Fruit fly (Drosophila melanogaster): ENCODE data around the gene CG5521.

DNA sequence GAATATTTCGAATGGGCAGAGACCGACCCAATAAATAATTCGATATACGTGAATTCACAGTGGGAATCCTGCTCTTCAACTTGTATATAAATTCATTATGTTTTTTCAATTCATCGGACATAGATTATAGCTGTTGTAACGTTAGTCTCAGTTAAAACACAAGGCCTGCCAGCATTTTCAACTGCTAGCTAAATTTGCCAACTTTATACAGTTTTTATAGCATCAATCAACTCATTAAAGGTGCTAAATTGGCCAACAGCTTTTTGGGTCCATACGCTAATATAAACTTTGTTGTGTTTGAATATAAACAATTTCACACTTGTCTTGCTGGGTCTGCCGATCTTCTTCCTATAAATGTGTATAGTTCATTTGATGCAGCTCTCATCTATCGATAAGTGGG lies 15.4 kb downstream of the CG5521 start:
- TF ChIP-seq psq (optimal IDR thresholded peaks at IDR 0.05) (no peak), usp (GFP tag; optimal IDR thresholded peaks at IDR 0.05) (no peak), CG8478 (optimal IDR thresholded peaks at IDR 0.05) (no peak), Dll (optimal IDR thresholded peaks at IDR 0.05) (no peak)
